Worm (Caenorhabditis elegans) whole organism, early embryonic: Measurements from ENCODE around the gene letm-1.

ENCODE experiments used
- B0310.2 ChIP-seq: sonication (generic microtip); optimal IDR thresholded peaks from 2 replicates; lab custom pipeline; 2016; ENCODE audit warnings: mild to moderate bottlenecking, missing genetic modification characterization, missing compliant biosample characterization
- F13C5.2 ChIP-seq: sonication (generic microtip); optimal IDR thresholded peaks from 2 replicates; lab custom pipeline; 2017; ENCODE audit warnings: mild to moderate bottlenecking, missing genetic modification characterization, inconsistent platforms, missing compliant biosample characterization
- aly-1 ChIP-seq: sonication (generic microtip); optimal IDR thresholded peaks from 2 replicates; lab custom pipeline; 2016; ENCODE audit warnings: missing genetic modification characterization, missing compliant biosample characterization
- ama-1 ChIP-seq: fragments of 150-350 bp; optimal IDR thresholded peaks from 2 replicates; lab custom pipeline; 2014
- ceh-13 ChIP-seq: fragments of 200-800 bp; sonication (Bioruptor generic); optimal IDR thresholded peaks from 2 replicates; lab custom pipeline; 2018; ENCODE audit warnings: mild to moderate bottlenecking, missing genetic modification characterization, missing compliant biosample characterization
- ceh-36 ChIP-seq: sonication (generic microtip); optimal IDR thresholded peaks from 2 replicates; lab custom pipeline; 2016; ENCODE audit warnings: missing genetic modification characterization, inconsistent platforms, missing compliant biosample characterization
- ets-7 ChIP-seq: sonication (generic microtip); optimal IDR thresholded peaks from 2 replicates; lab custom pipeline; 2016; ENCODE audit warnings: missing genotype, missing genetic modification characterization, missing compliant biosample characterization
- flt-1 ChIP-seq: fragments of 200-800 bp; sonication (Bioruptor generic); IDR thresholded peaks from 2 replicates; pipeline ENCODE4 v1.3.6; 2022; ENCODE audit warnings: missing genetic modification characterization, missing compliant biosample characterization
- hmbx-1 ChIP-seq: sonication (generic microtip); optimal IDR thresholded peaks from 2 replicates; lab custom pipeline; 2016; ENCODE audit warnings: mild to moderate bottlenecking, missing genetic modification characterization, missing compliant biosample characterization
- hmg-4 ChIP-seq: fragments of 200-800 bp; sonication (Bioruptor generic); optimal IDR thresholded peaks from 2 replicates; lab custom pipeline; 2018; ENCODE audit warnings: mild to moderate bottlenecking, missing genetic modification characterization, missing compliant biosample characterization
- hnd-1 ChIP-seq: sonication (generic microtip); optimal IDR thresholded peaks from 2 replicates; lab custom pipeline; 2016; ENCODE audit warnings: missing genetic modification characterization, missing compliant biosample characterization
- pes-1 ChIP-seq: fragments of 200-800 bp; sonication (Bioruptor generic); IDR thresholded peaks from 2 replicates; pipeline ENCODE4 v1.3.6; 2022; ENCODE audit warnings: missing genetic modification reagents, missing genetic modification characterization, missing compliant biosample characterization
- scrt-1 ChIP-seq: fragments of 200-800 bp; sonication (Bioruptor generic); IDR thresholded peaks from 2 replicates; pipeline ENCODE4 v1.3.6; 2022; ENCODE audit warnings: missing genetic modification characterization, missing compliant biosample characterization
- sea-1 ChIP-seq: fragments of 200-800 bp; sonication (Bioruptor generic); conservative IDR thresholded peaks from 2 replicates; pipeline ENCODE4 v1.3.6; 2022; ENCODE audit warnings: missing genetic modification characterization, missing compliant biosample characterization
- tbx-11 ChIP-seq: fragments of 200-800 bp; sonication (Bioruptor generic); IDR thresholded peaks from 2 replicates; pipeline ENCODE4 v1.3.6; 2022; ENCODE audit warnings: missing genetic modification characterization, missing compliant biosample characterization
- tbx-37 ChIP-seq: fragments of 200-800 bp; sonication (Bioruptor generic); conservative IDR thresholded peaks from 2 replicates; pipeline ENCODE4 v1.3.6; 2022; ENCODE audit warnings: missing genetic modification reagents, missing genetic modification characterization, missing compliant biosample characterization
- tra-4 ChIP-seq: sonication (generic microtip); optimal IDR thresholded peaks from 2 replicates; lab custom pipeline; 2017; ENCODE audit warnings: missing genetic modification characterization, missing compliant biosample characterization

letm-1 gene

DNA sequence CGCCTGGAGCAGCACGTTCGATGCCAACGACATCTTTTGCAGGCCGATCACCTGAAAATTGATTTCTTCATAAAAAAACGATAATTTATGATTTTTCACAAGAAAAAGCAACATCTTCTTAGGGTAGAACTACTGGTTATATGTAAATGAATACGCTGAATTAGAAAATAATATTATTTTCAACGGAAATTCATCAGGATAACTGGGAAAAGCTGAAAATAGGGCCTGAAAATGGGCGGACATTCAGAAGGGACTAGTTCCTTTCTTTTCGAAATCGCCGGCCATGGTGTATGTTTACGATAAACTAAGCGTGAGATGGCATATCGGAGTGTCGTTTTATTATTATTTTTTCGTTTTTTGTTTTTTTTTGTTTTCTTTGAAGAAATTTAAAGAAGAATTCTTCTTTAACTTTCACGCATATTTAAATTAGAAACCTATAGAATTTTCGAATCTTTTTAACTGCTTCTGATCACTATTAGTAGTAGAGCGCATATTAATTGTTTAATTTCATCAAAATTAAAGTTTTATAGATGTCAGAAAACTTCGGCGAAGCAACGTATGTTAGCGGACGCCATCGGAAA, 35.5 kb upstream of the letm-1 start, which contains the start of the genes nduv-2 and F53F4.12:
TSS of gene nduv-2 (minus strand) at position 51 of the 581 bp plus-strand sequence.
TSS of gene F53F4.12 (plus strand) at position 531 of the 581 bp plus-strand sequence.
- no peak for TF ChIP-seq ama-1 (lab: Kevin White, UChicago)
- TF ChIP-seq aly-1 (tag; lab: Kevin White, UChicago), result no peak
- TF ChIP-seq tra-4 (tag; lab: Kevin White, UChicago), result no peak
- TF ChIP-seq pes-1, result no peak
- no peak for TF ChIP-seq sea-1
- TF ChIP-seq tbx-37 (GFP tag; lab: Robert Waterston, UW), result no peak
- no peak for TF ChIP-seq ceh-36 (tag; lab: Kevin White, UChicago)
- TF ChIP-seq tbx-11, result no peak
- TF ChIP-seq hmg-4, result no peak
- no peak for TF ChIP-seq ceh-13 (GFP tag; lab: Kevin White, UChicago)
- TF ChIP-seq B0310.2 (tag; lab: Kevin White, UChicago), result no peak
- no peak for TF ChIP-seq scrt-1
- no peak for TF ChIP-seq F13C5.2 (tag; lab: Kevin White, UChicago)
- TF ChIP-seq ets-7 (tag; lab: Kevin White, UChicago), result no peak
- TF ChIP-seq hnd-1, result no peak
- no peak for TF ChIP-seq flt-1
- TF ChIP-seq hmbx-1 (tag; lab: Kevin White, UChicago), result no peak

DNA sequence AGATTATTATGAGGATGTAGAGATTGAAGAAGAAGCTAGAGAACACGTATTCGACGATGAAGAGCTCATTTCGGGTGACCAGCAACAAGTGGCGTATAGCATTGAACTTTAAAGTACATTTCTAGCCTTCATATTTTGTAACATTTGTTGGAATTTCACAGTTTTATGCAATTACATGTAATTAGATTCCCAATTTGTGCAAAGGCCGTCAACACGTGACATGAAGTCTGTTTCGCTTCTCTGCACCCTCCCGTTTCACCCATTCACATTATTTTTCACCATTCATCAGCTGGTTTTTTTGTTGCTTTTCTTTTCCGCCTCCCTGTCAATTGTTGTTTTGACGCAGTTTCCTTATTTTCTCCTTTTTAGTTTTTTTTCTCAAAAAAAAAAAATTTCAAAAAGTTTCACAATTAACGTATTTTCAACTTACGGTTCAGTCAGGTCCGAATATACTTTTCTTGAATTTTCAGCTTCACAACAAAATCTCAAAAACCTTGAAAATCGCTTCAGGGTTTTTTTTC, 33.9 kb upstream of the letm-1 start, which contains the start of gene sde-2:
TSS of gene sde-2 (plus strand) at position 471 of the 521 bp plus-strand sequence.
- TF ChIP-seq B0310.2 (tag; lab: Kevin White, UChicago) (no peak), hnd-1 (no peak), ceh-13 (GFP tag; lab: Kevin White, UChicago) (no peak), scrt-1 (no peak), tra-4 (tag; lab: Kevin White, UChicago) (no peak), ets-7 (tag; lab: Kevin White, UChicago) (no peak), ama-1 (lab: Kevin White, UChicago) (no peak), tbx-37 (GFP tag; lab: Robert Waterston, UW) (no peak), hmbx-1 (tag; lab: Kevin White, UChicago) (no peak), sea-1 (no peak), flt-1 (no peak), F13C5.2 (tag; lab: Kevin White, UChicago) (no peak), hmg-4 (no peak), ceh-36 (tag; lab: Kevin White, UChicago) (no peak), tbx-11 (no peak), pes-1 (no peak), aly-1 (tag; lab: Kevin White, UChicago) (no peak)

DNA sequence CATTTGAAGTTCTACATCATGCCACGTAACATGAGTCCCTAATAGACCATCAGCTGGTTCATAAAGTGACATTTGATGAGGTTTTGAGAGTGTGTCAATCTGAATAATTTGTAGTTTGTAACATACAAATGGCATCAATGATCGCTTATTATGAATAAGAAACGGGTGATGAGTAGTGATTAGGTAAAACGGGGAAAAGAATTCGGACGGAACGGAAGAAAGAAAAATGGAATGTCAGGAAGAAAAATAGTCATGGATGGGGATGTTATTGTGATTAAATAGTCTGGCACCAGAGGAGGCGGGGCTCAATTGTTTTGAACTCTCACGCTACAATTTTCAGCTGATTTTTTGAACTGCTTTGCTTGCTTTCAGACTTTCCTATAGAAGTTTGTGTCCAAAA, 26.9 kb upstream of the letm-1 start, which contains the start of gene H37A05.2:
TSS of gene H37A05.2 (minus strand) at position 101 of the 400 bp plus-strand sequence.
- no peak for TF ChIP-seq pes-1
- no peak for TF ChIP-seq hmbx-1 (tag; lab: Kevin White, UChicago)
- TF ChIP-seq hmg-4, result no peak
- no peak for TF ChIP-seq aly-1 (tag; lab: Kevin White, UChicago)
- no peak for TF ChIP-seq ceh-36 (tag; lab: Kevin White, UChicago)
- no peak for TF ChIP-seq ets-7 (tag; lab: Kevin White, UChicago)

DNA sequence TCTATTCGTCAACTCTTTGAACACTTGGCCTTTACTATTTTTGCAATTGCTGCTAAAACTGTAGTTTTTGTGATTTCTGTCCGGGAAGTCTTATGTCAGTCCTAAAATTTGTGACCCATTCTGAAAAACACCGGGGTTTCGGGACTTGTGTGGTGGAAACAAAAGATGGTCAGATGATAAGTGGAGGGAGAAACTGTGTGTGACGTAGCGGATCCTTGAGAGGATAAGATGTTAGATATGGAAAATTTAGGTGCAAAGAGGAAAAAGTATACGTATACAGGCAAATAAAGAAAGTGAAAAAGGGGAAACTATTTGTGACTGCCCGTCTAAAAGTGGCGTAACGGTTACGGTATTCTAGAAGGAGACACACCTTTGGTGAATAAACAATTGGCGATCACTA, 24.6 kb upstream of the letm-1 start:
- TF ChIP-seq F13C5.2 (tag; lab: Kevin White, UChicago) (no peak), ceh-13 (GFP tag; lab: Kevin White, UChicago) (no peak)

DNA sequence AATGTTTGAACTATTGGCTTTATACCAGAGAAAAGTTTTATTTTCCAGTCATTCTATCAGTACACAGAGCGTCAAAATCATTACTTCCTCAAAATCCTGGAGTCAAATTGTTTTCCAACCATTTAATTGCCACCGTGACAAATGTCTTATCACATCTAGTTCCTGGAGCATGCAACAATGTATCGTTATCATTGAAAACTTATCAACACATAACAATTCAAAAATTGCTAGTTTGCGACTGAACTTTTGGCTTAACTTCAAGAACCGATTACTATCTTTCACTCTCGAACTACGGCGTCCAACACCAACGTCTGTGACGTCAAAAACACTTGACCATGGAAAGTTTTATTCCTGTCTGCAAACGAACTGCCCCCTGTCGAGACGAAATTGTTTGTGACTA, 23.0 kb upstream of the letm-1 start:
- TF ChIP-seq scrt-1 (no peak), F13C5.2 (tag; lab: Kevin White, UChicago) (no peak), hmg-4 (no peak), aly-1 (tag; lab: Kevin White, UChicago) (no peak), sea-1 (no peak), ceh-36 (tag; lab: Kevin White, UChicago) (no peak), tra-4 (tag; lab: Kevin White, UChicago) (no peak), tbx-11 (no peak), pes-1 (no peak), hnd-1 (no peak), ama-1 (lab: Kevin White, UChicago) (no peak), hmbx-1 (tag; lab: Kevin White, UChicago) (no peak), tbx-37 (GFP tag; lab: Robert Waterston, UW) (no peak)

DNA sequence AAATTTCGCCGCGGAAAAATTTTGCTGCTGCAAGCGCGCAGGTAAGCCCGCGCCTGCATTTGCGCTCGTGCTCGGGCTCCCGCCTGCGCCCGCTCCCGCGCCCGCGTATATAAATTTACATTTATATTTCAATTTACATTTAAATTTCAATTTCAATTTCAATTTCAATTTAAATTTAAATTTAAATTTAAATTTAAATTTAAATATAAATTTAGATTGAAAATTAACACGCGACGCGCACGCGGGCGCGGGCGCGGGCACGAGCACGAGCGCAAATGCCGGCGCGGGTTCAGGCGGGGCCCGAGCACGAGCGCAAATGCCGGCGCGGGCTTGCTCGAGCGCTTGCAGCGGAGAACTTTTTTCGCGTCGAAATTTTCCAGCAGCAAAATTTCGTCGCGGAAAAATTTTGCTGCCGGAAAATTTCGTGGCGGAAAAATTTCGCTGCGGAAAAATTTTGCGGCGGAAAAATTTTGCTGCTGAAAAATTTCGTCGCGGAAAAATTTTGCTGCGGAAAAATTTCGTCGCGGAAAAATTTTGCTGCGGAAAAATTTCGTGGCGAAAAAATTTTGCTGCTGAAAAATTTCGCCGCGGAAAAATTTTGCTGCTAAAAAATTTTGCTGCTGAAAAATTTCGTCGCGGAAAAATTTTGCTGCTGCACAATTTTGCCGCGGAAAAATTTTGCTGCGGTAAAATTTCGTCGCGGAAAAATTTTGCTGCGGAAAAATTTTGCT, 15.0 kb upstream of the letm-1 start:
- TF ChIP-seq hmg-4, result no peak
- no peak for TF ChIP-seq F13C5.2 (tag; lab: Kevin White, UChicago)
- no peak for TF ChIP-seq tbx-37 (GFP tag; lab: Robert Waterston, UW)
- peak; percentile 75 for TF ChIP-seq pes-1
- TF ChIP-seq ets-7 (tag; lab: Kevin White, UChicago), result no peak
- TF ChIP-seq sea-1, result peak; percentile 78
- peak; percentile 42; the same call in 1 of the 2 replicates for TF ChIP-seq tbx-11
- 0 out of 2 replicates have a peak, but pooled peaks have one; percentile 62 for TF ChIP-seq scrt-1
- peak; percentile 50; the same call in 1 of the 2 replicates for TF ChIP-seq flt-1
- TF ChIP-seq ama-1 (lab: Kevin White, UChicago), result no peak
- no peak for TF ChIP-seq ceh-13 (GFP tag; lab: Kevin White, UChicago)

DNA sequence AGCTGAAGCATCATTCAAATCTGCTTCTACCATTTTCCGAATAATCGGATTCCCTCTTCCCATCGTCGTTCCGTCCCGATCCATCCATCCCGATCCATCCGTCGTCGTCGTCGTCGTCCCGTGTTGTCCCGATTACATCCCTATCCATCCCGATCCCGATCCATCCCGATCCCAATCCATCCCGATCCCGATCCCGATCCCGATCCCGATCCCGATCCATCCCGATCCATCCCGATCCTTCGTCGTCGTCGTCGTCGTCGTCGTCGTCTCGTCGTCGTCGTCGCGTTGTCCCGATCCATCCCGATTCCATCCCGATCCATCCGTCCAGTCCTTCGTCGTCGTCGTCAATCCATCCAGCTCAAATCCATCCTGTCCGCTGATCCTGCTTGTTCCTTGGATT, 13.9 kb upstream of the letm-1 start:
- TF ChIP-seq aly-1 (tag; lab: Kevin White, UChicago) (peak; percentile 14), sea-1 (no peak)
